Fruit fly (Drosophila melanogaster): ENCODE measurements around the gene Pect.

Gene Pect

dm6 chr2L:13203437-13204137 is at the start of gene Pect (continued):
- TF ChIP-seq D (optimal IDR thresholded peaks at IDR 0.05) (no peak), D (GFP tag; optimal IDR thresholded peaks at IDR 0.05) (no peak), Dad (GFP tag; optimal IDR thresholded peaks at IDR 0.05) (no peak), CG14014 (GFP tag; IDR thresholded peaks at IDR 0.05) (peak; percentile 19; the same call in 1 of the 2 replicates), CG9817 (tag; optimal IDR thresholded peaks at IDR 0.05) (peak; percentile 16), CoRest (tag; optimal IDR thresholded peaks at IDR 0.05) (peak; percentile 58), Deaf1 (tag; optimal IDR thresholded peaks at IDR 0.05) (peak; percentile 95), stwl (tag; optimal IDR thresholded peaks at IDR 0.05) (peak; percentile 9), tll (GFP tag; optimal IDR thresholded peaks at IDR 0.05) (peak in 1 of 2 experiments; percentile 14), so (GFP tag; IDR thresholded peaks at IDR 0.05) (peak; percentile 66; the same call in 1 of the 3 replicates), wdn (GFP tag; IDR thresholded peaks at IDR 0.05) (no peak), dm (GFP tag; optimal IDR thresholded peaks at IDR 0.05) (peak; percentile 64), CG17328 (GFP tag; IDR thresholded peaks at IDR 0.05) (no peak), CG12659 (GFP tag; optimal IDR thresholded peaks at IDR 0.05) (peak; percentile 11), CrebB (tag; optimal IDR thresholded peaks at IDR 0.05) (peak; percentile 42), gro (GFP tag; optimal IDR thresholded peaks at IDR 0.05) (peak; percentile 62), CG4730 (GFP tag; IDR thresholded peaks at IDR 0.05) (no peak), grau (tag; optimal IDR thresholded peaks at IDR 0.05) (peak; percentile 20), hbn (GFP tag; IDR thresholded peaks at IDR 0.05; ENCODE audit: partially characterized antibody) (peak; percentile 54), sug (tag; optimal IDR thresholded peaks at IDR 0.05) (peak; percentile 29), Myb (GFP tag; optimal IDR thresholded peaks at IDR 0.05) (peak; percentile 6), pfk (GFP tag; optimal IDR thresholded peaks at IDR 0.05) (peak; percentile 5), CG14710 (tag; optimal IDR thresholded peaks at IDR 0.05) (peak; percentile 69), Atf-2 (GFP tag; optimal IDR thresholded peaks at IDR 0.05) (no peak), CG3847 (GFP tag; IDR thresholded peaks at IDR 0.05) (0 out of 2 replicates have a peak, but pooled peaks have one; percentile 28), Jarid2 (GFP tag; optimal IDR thresholded peaks at IDR 0.05) (peak; percentile 65), ham (GFP tag; IDR thresholded peaks at IDR 0.05) (peak; percentile 34; the same call in 1 of the 2 replicates), Six4 (GFP tag; optimal IDR thresholded peaks at IDR 0.05) (peak; percentile 4), bsh (GFP tag; optimal IDR thresholded peaks at IDR 0.05) (peak in 1 of 2 experiments; percentile 42), Dll (GFP tag; IDR thresholded peaks at IDR 0.05; ENCODE audit: partially characterized antibody) (peak; percentile 62; the same call in 2 of the 4 replicates), Dek (tag; optimal IDR thresholded peaks at IDR 0.05) (peak; percentile 58), nmo (GFP tag; optimal IDR thresholded peaks at IDR 0.05) (peak; percentile 73), phol (tag; optimal IDR thresholded peaks at IDR 0.05) (peak; percentile 63), CG32532 (GFP tag; IDR thresholded peaks at IDR 0.05) (peak; percentile 60; the same call in 1 of the 2 replicates), tgo (GFP tag; IDR thresholded peaks at IDR 0.05) (peak; percentile 37; the same call in 2 of the 3 replicates), prd (optimal IDR thresholded peaks at IDR 0.05) (no peak), prd (GFP tag; IDR thresholded peaks at IDR 0.05) (no peak), CG18011 (GFP tag; optimal IDR thresholded peaks at IDR 0.05) (peak; percentile 8), CG6765 (GFP tag; optimal IDR thresholded peaks at IDR 0.05) (peak; percentile 9), gfzf (GFP tag; optimal IDR thresholded peaks at IDR 0.05) (peak; percentile 89), CG10267 (tag; optimal IDR thresholded peaks at IDR 0.05) (peak; percentile 60), CG10431 (GFP tag; optimal IDR thresholded peaks at IDR 0.05) (no peak), dmrt11E (tag; optimal IDR thresholded peaks at IDR 0.05) (peak; percentile 37), ERR (GFP tag; optimal IDR thresholded peaks at IDR 0.05) (peak; percentile 7), her (GFP tag; optimal IDR thresholded peaks at IDR 0.05) (peak; percentile 98), CG15514 (GFP tag; optimal IDR thresholded peaks at IDR 0.05) (peak; percentile 98), Lhr (GFP tag; optimal IDR thresholded peaks at IDR 0.05) (peak; percentile 60), Med (GFP tag) (peak; percentile 79)

Measured in whole organism, embryonic.